Worm (Caenorhabditis elegans) whole organism, L3 larva: ENCODE data around the gene ceh-86.
A peak's percentile ranks its signal among the peaks of the same experiment; 100 is the strongest.

ENCODE experiments used
- lin-15B ChIP-seq: fragments of 150-350 bp; optimal IDR thresholded peaks from 2 replicates; lab custom pipeline; 2014; ENCODE audit warnings: missing biosample characterization, missing genetic modification characterization
- nhr-11 ChIP-seq: fragments of 150-350 bp; optimal IDR thresholded peaks from 2 replicates; lab custom pipeline; 2014; ENCODE audit warnings: missing biosample characterization, missing genetic modification characterization
- nhr-12 ChIP-seq: fragments of 150-350 bp; optimal IDR thresholded peaks from 2 replicates; lab custom pipeline; 2014; ENCODE audit warnings: missing biosample characterization, missing genetic modification characterization
- nhr-67 ChIP-seq: fragments of 150-350 bp; optimal IDR thresholded peaks from 2 replicates; lab custom pipeline; 2014; ENCODE audit warnings: missing biosample characterization, missing genetic modification characterization
- nhr-77 ChIP-seq: fragments of 150-350 bp; optimal IDR thresholded peaks from 2 replicates; lab custom pipeline; 2014; ENCODE audit warnings: missing biosample characterization, missing genetic modification characterization
- unc-39 ChIP-seq: sonication (generic microtip); optimal IDR thresholded peaks from 4 replicates; lab custom pipeline; 2017; ENCODE audit warnings: missing biosample characterization, missing genetic modification characterization
- ztf-4 ChIP-seq: fragments of 150-350 bp; optimal IDR thresholded peaks from 2 replicates; lab custom pipeline; 2014; ENCODE audit warnings: missing biosample characterization, missing genetic modification characterization

ce11 chrII:2450990-2451389, 19.1 kb upstream of the ceh-86 start:
- TF ChIP-seq unc-39 (tag; lab: Kevin White, UChicago) (no peak), nhr-77 (tag; lab: Kevin White, UChicago) (no peak), nhr-67 (no peak), lin-15B (tag; lab: Kevin White, UChicago) (peak; percentile 9), nhr-12 (no peak), ztf-4 (tag; lab: Kevin White, UChicago) (no peak), nhr-11 (no peak)
